ENCODE assay signal across 7 worm cellular contexts in the genomic region with DNA sequence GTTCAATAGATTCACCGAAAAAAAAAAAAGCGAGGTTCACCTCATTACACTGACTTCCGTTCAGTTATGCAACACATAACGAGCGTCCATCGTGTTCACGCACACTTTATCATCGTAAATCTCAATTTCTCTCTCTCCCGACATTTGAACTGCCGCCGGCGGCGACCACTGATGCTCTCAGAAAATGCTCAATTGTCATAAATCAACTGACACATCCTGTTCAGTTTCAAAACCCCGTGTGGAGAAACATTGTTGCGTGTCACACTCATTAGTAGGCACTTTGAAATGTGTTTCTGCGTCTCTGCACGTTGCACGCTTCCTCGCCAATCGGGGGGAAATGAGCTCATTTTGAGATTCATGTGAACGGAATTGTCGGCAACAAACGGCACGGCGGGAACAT.
TF ChIP-seq lines count a peak whose summit lies in the region.

No protein-coding gene starts in this region.

TF ChIP-seq in whole organism, L1 larva, 84 proteins besides CTCF, POLR2A, EP300 and RAD21:
- TF ChIP-seq sox-4 (tag; optimal IDR thresholded peaks at IDR 0.05; lab: Kevin White, UChicago) (no peak), lin-13 (GFP tag; optimal IDR thresholded peaks at IDR 0.05; lab: Kevin White, UChicago) (no peak), nhr-19 (GFP tag; conservative IDR thresholded peaks at IDR 0.05; lab: Robert Waterston, UW) (no peak), unc-86 (tag; optimal IDR thresholded peaks at IDR 0.05; lab: Kevin White, UChicago) (peak; percentile 10), hlh-17 (GFP tag; optimal IDR thresholded peaks at IDR 0.05; lab: Kevin White, UChicago; ENCODE audit: borderline replicate concordance) (no peak), lin-14 (GFP tag; optimal IDR thresholded peaks at IDR 0.05; lab: Kevin White, UChicago) (peak; percentile 44), nhr-28 (tag; optimal IDR thresholded peaks at IDR 0.05; lab: Kevin White, UChicago) (no peak), ztf-11 (tag; optimal IDR thresholded peaks at IDR 0.05; lab: Kevin White, UChicago) (peak in 1 of 2 experiments; percentile 7), lin-15B (tag; optimal IDR thresholded peaks at IDR 0.05; lab: Kevin White, UChicago) (no peak), efl-1 (optimal IDR thresholded peaks at IDR 0.05; lab: Kevin White, UChicago) (no peak), efl-1 (GFP tag; optimal IDR thresholded peaks at IDR 0.05 in 1 of 2; lab: Kevin White, UChicago) (peak in 1 of 2 experiments; percentile 21)

TF ChIP-seq in whole organism, L2 larva, 48 proteins besides CTCF, POLR2A, EP300 and RAD21:
- TF ChIP-seq C34F6.9 (tag; optimal IDR thresholded peaks at IDR 0.05; lab: Kevin White, UChicago) (peak; percentile 10), unc-55 (GFP tag; optimal IDR thresholded peaks at IDR 0.05; lab: Kevin White, UChicago) (no peak)

TF ChIP-seq in whole organism, L3 larva, 47 proteins besides CTCF, POLR2A, EP300 and RAD21:
- TF ChIP-seq fkh-2 (tag; optimal IDR thresholded peaks at IDR 0.05; lab: Kevin White, UChicago) (no peak), nhr-237 (tag; optimal IDR thresholded peaks at IDR 0.05; lab: Kevin White, UChicago) (no peak), nhr-76 (tag; optimal IDR thresholded peaks at IDR 0.05; lab: Kevin White, UChicago) (no peak), egl-5 (tag; optimal IDR thresholded peaks at IDR 0.05; lab: Kevin White, UChicago) (peak; percentile 83), ceh-82 (tag; optimal IDR thresholded peaks at IDR 0.05; lab: Kevin White, UChicago) (no peak), fkh-10 (GFP tag; optimal IDR thresholded peaks at IDR 0.05; lab: Kevin White, UChicago) (no peak)

TF ChIP-seq in whole organism, L4 larva, 104 proteins besides CTCF, POLR2A, EP300 and RAD21 (continues in another document):
- TF ChIP-seq lin-38 (GFP tag; IDR thresholded peaks at IDR 0.05; lab: Robert Waterston, UW) (no peak), Y48G9A.11 (GFP tag; IDR thresholded peaks at IDR 0.05; lab: Robert Waterston, UW) (no peak), madf-9 (GFP tag; conservative IDR thresholded peaks at IDR 0.05; lab: Robert Waterston, UW) (no peak), madf-5 (GFP tag; IDR thresholded peaks at IDR 0.05; lab: Robert Waterston, UW) (no peak), unc-39 (tag; optimal IDR thresholded peaks at IDR 0.05; lab: Kevin White, UChicago) (no peak), ama-1 (optimal IDR thresholded peaks at IDR 0.05; lab: Kevin White, UChicago) (no peak), ceh-44 (GFP tag; IDR thresholded peaks at IDR 0.05; lab: Robert Waterston, UW) (no peak), hlh-30 (tag; optimal IDR thresholded peaks at IDR 0.05; lab: Kevin White, UChicago; ENCODE audit: insufficient read depth) (peak; percentile 41), T20F7.1 (GFP tag; optimal IDR thresholded peaks at IDR 0.05; lab: Kevin White, UChicago) (no peak), aha-1 (tag; lab: Kevin White, UChicago) (peak; percentile 1), nhr-76 (tag; optimal IDR thresholded peaks at IDR 0.05; lab: Kevin White, UChicago) (no peak), ztf-7 (tag; optimal IDR thresholded peaks at IDR 0.05; lab: Kevin White, UChicago) (no peak), nhr-237 (tag; optimal IDR thresholded peaks at IDR 0.05; lab: Kevin White, UChicago) (no peak), nhr-6 (tag; optimal IDR thresholded peaks at IDR 0.05; lab: Kevin White, UChicago) (no peak), daf-19 (GFP tag; conservative IDR thresholded peaks at IDR 0.05; lab: Robert Waterston, UW) (no peak), hlh-11 (tag; optimal IDR thresholded peaks at IDR 0.05; lab: Kevin White, UChicago) (no peak), tra-1 (GFP tag; IDR thresholded peaks at IDR 0.05; lab: Robert Waterston, UW) (no peak), dmd-9 (GFP tag; IDR thresholded peaks at IDR 0.05; lab: Robert Waterston, UW) (no peak), F10B5.3 (tag; optimal IDR thresholded peaks at IDR 0.05; lab: Kevin White, UChicago) (no peak)

TF ChIP-seq in whole organism, late embryonic, 69 proteins besides CTCF, POLR2A, EP300 and RAD21 (continues in another document):
- TF ChIP-seq elt-4 (tag; optimal IDR thresholded peaks at IDR 0.05; lab: Kevin White, UChicago) (no peak), ceh-24 (tag; optimal IDR thresholded peaks at IDR 0.05; lab: Kevin White, UChicago) (no peak), syd-9 (tag; optimal IDR thresholded peaks at IDR 0.05; lab: Kevin White, UChicago) (no peak), unc-3 (GFP tag; conservative IDR thresholded peaks at IDR 0.05; lab: Robert Waterston, UW) (no peak), unc-3 (tag; optimal IDR thresholded peaks at IDR 0.05; lab: Kevin White, UChicago) (no peak), madf-2 (tag; optimal IDR thresholded peaks at IDR 0.05; lab: Kevin White, UChicago) (no peak), nhr-232 (tag; optimal IDR thresholded peaks at IDR 0.05; lab: Kevin White, UChicago) (no peak), zip-5 (tag; optimal IDR thresholded peaks at IDR 0.05; lab: Kevin White, UChicago) (no peak), ceh-2 (tag; optimal IDR thresholded peaks at IDR 0.05; lab: Kevin White, UChicago) (no peak), tbx-2 (tag; optimal IDR thresholded peaks at IDR 0.05; lab: Kevin White, UChicago) (peak; percentile 27), pha-2 (tag; optimal IDR thresholded peaks at IDR 0.05; lab: Kevin White, UChicago) (no peak), ets-4 (tag; optimal IDR thresholded peaks at IDR 0.05; lab: Kevin White, UChicago) (no peak), pax-1 (tag; optimal IDR thresholded peaks at IDR 0.05; lab: Kevin White, UChicago) (no peak), sox-2 (GFP tag; IDR thresholded peaks at IDR 0.05; lab: Robert Waterston, UW) (no peak), F13H6.1 (tag; optimal IDR thresholded peaks at IDR 0.05; lab: Kevin White, UChicago) (no peak), ceh-45 (GFP tag; IDR thresholded peaks at IDR 0.05; lab: Robert Waterston, UW) (no peak), eyg-1 (tag; optimal IDR thresholded peaks at IDR 0.05; lab: Kevin White, UChicago) (no peak), pros-1 (tag; optimal IDR thresholded peaks at IDR 0.05; lab: Kevin White, UChicago) (no peak), ahr-1 (tag; optimal IDR thresholded peaks at IDR 0.05; lab: Kevin White, UChicago) (no peak), rnt-1 (tag; optimal IDR thresholded peaks at IDR 0.05; lab: Kevin White, UChicago) (peak; percentile 43)

TF ChIP-seq in whole organism, mixed stage, embryonic, 35 proteins besides CTCF, POLR2A, EP300 and RAD21:
- TF ChIP-seq unc-62 (GFP tag; optimal IDR thresholded peaks at IDR 0.05; lab: Kevin White, UChicago) (peak; percentile 95), flh-1 (GFP tag; optimal IDR thresholded peaks at IDR 0.05; lab: Kevin White, UChicago) (no peak), M03D4.4 (tag; optimal IDR thresholded peaks at IDR 0.05; lab: Kevin White, UChicago) (no peak), mls-2 (tag; optimal IDR thresholded peaks at IDR 0.05; lab: Kevin White, UChicago) (peak; percentile 44), mab-5 (tag; optimal IDR thresholded peaks at IDR 0.05; lab: Kevin White, UChicago) (peak; percentile 78), lin-13 (tag; optimal IDR thresholded peaks at IDR 0.05; lab: Kevin White, UChicago) (no peak), bed-3 (GFP tag; optimal IDR thresholded peaks at IDR 0.05; lab: Kevin White, UChicago) (no peak), snpc-4 (tag; optimal IDR thresholded peaks at IDR 0.05; lab: Kevin White, UChicago) (no peak), ztf-11 (tag; optimal IDR thresholded peaks at IDR 0.05; lab: Kevin White, UChicago) (no peak), unc-120 (tag; optimal IDR thresholded peaks at IDR 0.05; lab: Kevin White, UChicago; ENCODE audit: poor library complexity, severe bottlenecking) (peak; percentile 24), nhr-2 (tag; optimal IDR thresholded peaks at IDR 0.05; lab: Kevin White, UChicago) (no peak), nhr-28 (tag; optimal IDR thresholded peaks at IDR 0.05; lab: Kevin White, UChicago) (no peak), zip-8 (tag; optimal IDR thresholded peaks at IDR 0.05; lab: Kevin White, UChicago) (no peak), hlh-1 (tag; optimal IDR thresholded peaks at IDR 0.05; lab: Kevin White, UChicago) (peak; percentile 11), lsy-2 (tag; optimal IDR thresholded peaks at IDR 0.05; lab: Kevin White, UChicago) (no peak), pha-4 (tag; optimal IDR thresholded peaks at IDR 0.05; lab: Kevin White, UChicago) (no peak), unc-39 (tag; optimal IDR thresholded peaks at IDR 0.05; lab: Kevin White, UChicago) (no peak), drap-1 (GFP tag; optimal IDR thresholded peaks at IDR 0.05; lab: Kevin White, UChicago) (no peak), nhr-76 (tag; optimal IDR thresholded peaks at IDR 0.05; lab: Kevin White, UChicago) (no peak), ces-1 (GFP tag; optimal IDR thresholded peaks at IDR 0.05; lab: Kevin White, UChicago) (peak; percentile 47)

TF ChIP-seq in whole organism, young adult, 124 proteins besides CTCF, POLR2A, EP300 and RAD21:
- TF ChIP-seq repo-1 (tag; optimal IDR thresholded peaks at IDR 0.05; lab: Kevin White, UChicago) (no peak), ztf-22 (GFP tag; optimal IDR thresholded peaks at IDR 0.05; lab: Kevin White, UChicago) (no peak), hmg-1.2 (GFP tag; IDR thresholded peaks at IDR 0.05; lab: Robert Waterston, UW) (0 out of 2 replicates have a peak, but pooled peaks have one; percentile 13), snpc-3.4 (tag; optimal IDR thresholded peaks at IDR 0.05; lab: Kevin White, UChicago) (no peak), atf-7 (tag; optimal IDR thresholded peaks at IDR 0.05; lab: Kevin White, UChicago) (no peak), pha-4 (tag; optimal IDR thresholded peaks at IDR 0.05; lab: Kevin White, UChicago) (no peak), lag-1 (GFP tag; IDR thresholded peaks at IDR 0.05; lab: Robert Waterston, UW) (no peak)
